Worm (Caenorhabditis elegans) whole organism, midembryonic: Measurements from ENCODE around the gene cal-3.

Source experiments
- T22C8.4 ChIP-seq: fragments of 200-800 bp; sonication (Bioruptor generic); IDR thresholded peaks from 2 replicates; pipeline ENCODE4 v1.3.6; 2022; ENCODE audit warnings: missing genetic modification characterization, missing compliant biosample characterization
- cog-1 ChIP-seq: sonication (generic microtip); optimal IDR thresholded peaks from 2 replicates; lab custom pipeline; 2016; ENCODE audit warnings: missing genetic modification characterization, missing compliant biosample characterization
- flt-1 ChIP-seq: fragments of 200-800 bp; sonication (Bioruptor generic); IDR thresholded peaks from 2 replicates; pipeline ENCODE4 v1.3.6; 2022; ENCODE audit warnings: missing genetic modification characterization, missing compliant biosample characterization
- klf-2 ChIP-seq: fragments of 200-800 bp; sonication (Bioruptor generic); conservative IDR thresholded peaks from 2 replicates; pipeline ENCODE4 v1.3.6; 2022; ENCODE audit warnings: missing genetic modification reagents, missing genetic modification characterization, missing compliant biosample characterization
- med-1 ChIP-seq: sonication (generic microtip); optimal IDR thresholded peaks from 2 replicates; lab custom pipeline; 2017; ENCODE audit warnings: missing genetic modification characterization, mild to moderate bottlenecking, missing compliant biosample characterization, antibody characterized with exemption, missing genetic modification reagents; ENCODE audit not compliant: insufficient read depth
- ref-1 ChIP-seq: fragments of 200-800 bp; sonication (Bioruptor generic); conservative IDR thresholded peaks from 2 replicates; pipeline ENCODE4 v1.3.6; 2022; ENCODE audit warnings: missing genetic modification reagents, missing genetic modification characterization, missing compliant biosample characterization
- tab-1 ChIP-seq: fragments of 200-800 bp; sonication (Bioruptor generic); IDR thresholded peaks from 2 replicates; pipeline ENCODE4 v1.3.6; 2022; ENCODE audit warnings: missing genetic modification characterization, missing compliant biosample characterization
- ztf-29 ChIP-seq: fragments of 200-800 bp; sonication (Bioruptor generic); IDR thresholded peaks from 2 replicates; pipeline ENCODE4 v1.3.6; 2022; ENCODE audit warnings: missing genetic modification reagents, missing genetic modification characterization, missing compliant biosample characterization

- TF ChIP-seq tab-1 (GFP tag; lab: Robert Waterston, UW) = no peak
- TF ChIP-seq ztf-29 = no peak
- no peak for TF ChIP-seq med-1 (GFP tag; lab: Kevin White, UChicago)
- TF ChIP-seq klf-2 (GFP tag; lab: Robert Waterston, UW) = no peak
- TF ChIP-seq ref-1 (GFP tag; lab: Robert Waterston, UW) = no peak
- no peak for TF ChIP-seq T22C8.4
- no peak for TF ChIP-seq flt-1 (GFP tag; lab: Robert Waterston, UW)
- no peak for TF ChIP-seq cog-1
Measured at ce11 chrIV:3781539-3781938, 53.4 kb downstream of the cal-3 start.
